Worm (Caenorhabditis elegans) whole organism, L4/young adult: ENCODE results near the gene kmo-2.
A peak's percentile ranks its signal among the peaks of the same experiment; 100 is the strongest.

ENCODE experiments used
- W03F9.2 ChIP-seq: fragments of 150-350 bp; optimal IDR thresholded peaks from 2 replicates; lab custom pipeline; 2014; ENCODE audit warnings: missing biosample characterization, missing genetic modification characterization
- dao-5 ChIP-seq: sonication (generic microtip); optimal IDR thresholded peaks from 2 replicates; lab custom pipeline; 2016; ENCODE audit warnings: missing genotype, missing genetic modification characterization, moderate library complexity, missing compliant biosample characterization
- him-1 ChIP-seq: sonication (generic microtip); optimal IDR thresholded peaks from 2 replicates; lab custom pipeline; 2016; ENCODE audit warnings: missing genotype, missing genetic modification reagents, missing genetic modification characterization, missing compliant biosample characterization

The kmo-2 gene

DNA sequence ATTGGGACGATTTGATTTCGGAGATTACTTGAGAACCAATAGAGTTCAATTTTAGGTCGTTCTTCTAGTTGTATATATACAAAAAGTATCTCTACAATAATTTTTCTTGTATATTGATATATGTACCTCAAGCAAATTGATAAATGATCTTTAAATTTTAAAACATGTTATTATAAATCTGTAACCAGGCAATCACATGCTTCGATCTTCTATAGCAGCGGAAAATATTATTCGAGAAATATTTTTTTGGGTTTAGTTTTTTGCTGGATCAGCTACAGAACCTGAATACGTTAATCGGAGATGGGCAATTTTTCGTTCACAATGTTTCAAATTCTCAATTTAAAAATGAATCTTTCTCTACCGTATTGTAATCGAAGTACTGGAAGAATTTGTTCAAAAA, 20.4 kb upstream of the kmo-2 start, which contains the start of gene R07B7.12:
R07B7.12 (plus strand) TSS at position 301 of the 400 bp plus-strand sequence.
- no peak for TF ChIP-seq W03F9.2
- no peak for TF ChIP-seq dao-5 (tag; lab: Kevin White, UChicago)

DNA sequence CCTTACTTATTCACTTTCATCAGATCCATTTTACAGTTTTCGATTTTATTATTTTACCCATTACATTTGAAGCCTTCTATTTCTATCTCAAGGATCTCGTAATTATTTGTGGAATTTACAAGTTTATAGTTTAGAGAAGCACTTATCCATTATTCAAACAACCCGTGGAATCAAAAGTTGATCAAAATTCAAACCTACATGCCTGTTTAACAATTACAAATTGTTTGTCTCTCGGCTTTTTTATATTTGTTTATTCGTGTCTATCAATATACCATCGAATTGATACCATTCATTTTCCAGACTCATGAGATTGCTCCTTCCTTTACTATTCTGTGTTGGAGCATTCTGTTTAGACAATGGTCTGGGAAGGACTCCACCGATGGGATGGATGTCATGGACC, 18.6 kb upstream of the kmo-2 start, which contains the start of gene gana-1:
gana-1 (plus strand) TSS at position 301 of the 400 bp plus-strand sequence.
- TF ChIP-seq W03F9.2: no peak
- TF ChIP-seq dao-5 (tag; lab: Kevin White, UChicago): no peak
- TF ChIP-seq him-1 (tag; lab: Kevin White, UChicago): no peak

DNA sequence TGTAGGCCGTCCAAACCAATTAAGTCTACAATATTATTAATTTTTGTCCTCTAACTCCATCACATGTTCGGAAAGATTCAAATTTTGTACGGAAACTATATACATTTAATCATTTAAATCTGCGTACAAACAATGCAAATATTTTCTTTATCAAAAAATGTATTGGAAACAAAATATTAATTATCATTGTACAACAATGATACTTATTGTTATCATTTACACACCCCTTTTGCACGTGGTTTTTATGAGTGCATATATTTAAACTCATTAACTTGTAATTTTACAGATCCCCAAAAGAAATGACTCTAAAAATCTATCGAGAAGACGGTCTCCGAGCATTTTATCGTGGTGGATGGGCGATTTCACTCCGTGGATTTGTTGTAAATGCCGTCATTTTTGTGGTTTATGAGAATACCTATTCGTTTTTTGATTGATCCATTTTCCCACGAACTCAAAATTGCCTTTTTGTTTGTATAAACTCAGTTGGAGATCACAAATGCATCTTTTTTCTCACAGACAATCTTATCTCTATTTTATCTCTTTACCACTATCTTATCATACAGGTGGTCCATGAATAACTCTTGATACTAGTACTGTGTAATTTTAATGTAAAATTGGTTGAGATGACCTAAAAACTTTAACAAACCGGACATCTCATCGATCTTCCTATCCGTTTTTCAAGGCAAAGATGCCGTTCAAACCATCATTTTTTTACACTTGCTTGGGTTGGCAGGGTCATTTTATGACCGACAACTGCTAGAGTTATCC, 17.7 kb upstream of the kmo-2 start:
- TF ChIP-seq W03F9.2: no peak
- no peak for TF ChIP-seq him-1 (tag; lab: Kevin White, UChicago)
- no peak for TF ChIP-seq dao-5 (tag; lab: Kevin White, UChicago)

DNA sequence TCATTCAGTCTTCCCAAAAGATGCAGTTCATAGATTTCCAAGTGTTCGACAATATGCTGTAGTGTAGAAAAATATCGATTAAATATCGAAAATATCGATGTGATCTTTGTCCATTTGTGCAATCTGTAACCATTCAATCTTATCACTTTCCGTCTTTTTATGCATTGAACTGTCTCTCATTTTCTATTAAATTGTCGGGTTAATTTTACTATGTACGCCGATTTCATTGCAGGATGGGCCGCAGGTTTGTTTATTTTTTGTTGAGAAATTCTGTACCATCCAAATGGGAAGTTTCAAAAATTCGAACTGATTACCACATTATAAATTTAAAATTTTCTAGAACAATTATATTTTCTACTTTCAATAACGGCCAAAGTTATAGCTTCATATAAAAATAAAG, 15.9 kb upstream of the kmo-2 start, which contains the start of gene R07B7.8:
R07B7.8 (minus strand) TSS at position 101 of the 400 bp plus-strand sequence.
- no peak for TF ChIP-seq him-1 (tag; lab: Kevin White, UChicago)
- no peak for TF ChIP-seq W03F9.2
- no peak for TF ChIP-seq dao-5 (tag; lab: Kevin White, UChicago)

DNA sequence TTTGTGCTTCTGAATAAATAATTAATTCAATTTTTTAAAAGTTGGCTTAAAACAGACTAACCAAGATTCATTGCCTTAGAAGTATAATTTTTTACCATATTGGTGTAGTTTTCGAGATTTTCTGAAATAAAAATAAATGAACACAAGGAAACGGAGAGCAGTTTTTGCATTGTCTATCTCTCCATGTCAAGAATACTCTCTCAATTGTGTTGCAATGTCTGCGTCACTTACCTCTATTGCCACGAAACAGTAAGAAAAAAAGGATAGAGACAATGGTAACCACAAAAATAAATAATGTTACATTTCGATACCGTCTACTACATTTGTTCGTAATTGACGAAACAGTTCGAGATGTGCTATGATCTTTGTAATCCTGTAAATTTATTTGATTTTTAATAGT, 14.6 kb upstream of the kmo-2 start, which contains the start of gene R07B7.10:
R07B7.10 (plus strand) TSS at position 285 of the 400 bp plus-strand sequence.
- TF ChIP-seq dao-5 (tag; lab: Kevin White, UChicago) (no peak), W03F9.2 (no peak), him-1 (tag; lab: Kevin White, UChicago) (no peak)

DNA sequence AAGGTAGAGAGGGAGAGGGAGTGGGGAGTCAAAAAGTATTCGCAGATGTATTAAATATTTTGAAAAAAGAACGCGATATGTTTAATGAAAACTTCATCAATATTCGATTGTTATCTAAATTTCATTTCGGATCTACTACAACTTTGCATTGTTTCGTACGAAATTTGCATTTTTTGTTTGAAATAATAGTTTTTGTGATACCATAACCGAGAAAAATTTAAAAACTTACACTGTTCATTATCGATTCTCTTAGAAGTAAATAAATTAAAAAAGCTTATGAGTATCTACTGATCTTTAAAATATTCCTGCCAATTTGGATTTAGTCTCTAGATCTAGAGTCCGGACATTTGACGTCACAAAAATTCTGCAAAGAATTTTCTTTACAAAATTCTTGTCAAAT, 11.9 kb upstream of the kmo-2 start, which contains the start of gene R07B7.9:
R07B7.9 (minus strand) TSS at position 101 of the 400 bp plus-strand sequence.
- TF ChIP-seq W03F9.2: no peak
- no peak for TF ChIP-seq him-1 (tag; lab: Kevin White, UChicago)
- no peak for TF ChIP-seq dao-5 (tag; lab: Kevin White, UChicago)

DNA sequence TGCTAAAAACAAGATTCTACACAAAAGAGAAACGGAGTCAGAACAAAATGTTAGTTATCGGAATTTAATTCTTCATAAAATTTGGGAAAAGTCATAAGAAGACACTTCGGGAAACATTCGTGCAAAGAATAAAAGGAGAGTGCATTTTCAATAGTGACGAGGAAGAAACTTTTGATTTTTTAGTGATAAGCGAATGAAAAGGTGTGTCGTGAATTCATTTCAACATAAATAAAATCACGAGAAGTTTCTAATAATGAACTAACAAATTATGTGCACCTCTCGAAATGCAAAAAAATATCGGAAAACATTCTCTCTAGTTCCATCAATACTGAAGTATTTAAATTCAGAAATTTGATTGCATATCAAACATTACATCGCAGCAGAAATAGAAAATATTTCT, 7.6 kb upstream of the kmo-2 start:
- TF ChIP-seq W03F9.2: no peak
- no peak for TF ChIP-seq him-1 (tag; lab: Kevin White, UChicago)
- no peak for TF ChIP-seq dao-5 (tag; lab: Kevin White, UChicago)

DNA sequence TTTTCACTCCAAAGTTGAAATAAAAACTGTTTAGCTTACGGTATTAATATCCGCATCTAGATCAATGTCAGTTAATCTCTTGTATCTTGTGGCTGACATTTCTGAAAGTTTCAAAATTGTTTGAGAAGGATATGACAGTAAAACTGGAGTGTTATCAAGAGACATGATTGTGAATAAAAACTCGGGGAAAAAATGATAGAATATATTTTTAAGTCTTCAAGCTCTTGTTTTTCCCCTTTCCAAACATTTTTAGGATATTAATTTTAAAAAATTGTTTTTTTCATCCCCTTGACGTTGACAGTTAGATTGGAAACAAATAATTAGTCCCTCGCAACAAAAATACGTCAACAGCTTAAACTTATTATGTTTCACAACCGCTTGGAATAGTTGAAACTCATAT, 6.5 kb upstream of the kmo-2 start, which contains the start of gene R07B7.6:
R07B7.6 (minus strand) TSS at position 101 of the 400 bp plus-strand sequence.
- no peak for TF ChIP-seq dao-5 (tag; lab: Kevin White, UChicago)

DNA sequence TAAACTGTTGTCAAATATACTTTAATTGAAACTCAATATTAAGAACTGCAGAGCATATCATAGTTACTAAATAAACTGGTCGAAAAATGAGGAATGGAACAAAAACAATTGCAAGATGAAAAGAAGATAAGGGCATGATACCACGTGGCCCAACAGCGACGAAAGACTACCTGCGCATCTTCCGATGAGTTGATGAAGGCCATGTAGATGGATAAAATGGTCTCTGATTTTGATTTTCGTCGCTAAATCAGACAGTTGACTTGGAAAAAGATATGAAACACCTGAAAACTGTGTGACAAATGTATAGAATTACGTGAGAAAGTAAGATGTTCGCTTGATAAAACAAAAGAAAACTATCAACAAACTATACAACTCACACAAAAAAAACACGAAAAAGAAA, 3.1 kb upstream of the kmo-2 start:
- TF ChIP-seq W03F9.2 (no peak), him-1 (tag; lab: Kevin White, UChicago) (no peak)

DNA sequence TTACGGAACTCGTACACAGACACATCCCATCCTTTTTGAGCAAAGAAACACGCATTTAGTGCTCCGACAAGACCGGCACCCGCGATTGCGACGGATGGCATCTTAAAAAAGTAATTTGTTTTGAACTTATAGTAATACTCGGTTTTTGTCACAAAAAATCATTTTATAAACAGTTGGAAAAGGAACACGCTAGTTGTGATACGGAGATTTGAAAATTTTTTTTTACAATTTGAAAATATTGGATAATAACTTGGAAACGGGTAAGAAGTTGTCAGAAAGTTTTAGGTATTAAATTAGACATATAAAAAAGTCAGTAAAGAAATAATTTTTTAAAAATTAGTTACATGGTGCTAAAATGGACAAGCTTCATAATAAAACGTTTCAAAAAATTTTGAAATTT, 2.1 kb upstream of the kmo-2 start, which contains the start of gene kmo-1:
kmo-1 (minus strand) TSS at position 101 of the 400 bp plus-strand sequence.
- TF ChIP-seq him-1 (tag; lab: Kevin White, UChicago) (no peak), dao-5 (tag; lab: Kevin White, UChicago) (no peak), W03F9.2 (no peak)

DNA sequence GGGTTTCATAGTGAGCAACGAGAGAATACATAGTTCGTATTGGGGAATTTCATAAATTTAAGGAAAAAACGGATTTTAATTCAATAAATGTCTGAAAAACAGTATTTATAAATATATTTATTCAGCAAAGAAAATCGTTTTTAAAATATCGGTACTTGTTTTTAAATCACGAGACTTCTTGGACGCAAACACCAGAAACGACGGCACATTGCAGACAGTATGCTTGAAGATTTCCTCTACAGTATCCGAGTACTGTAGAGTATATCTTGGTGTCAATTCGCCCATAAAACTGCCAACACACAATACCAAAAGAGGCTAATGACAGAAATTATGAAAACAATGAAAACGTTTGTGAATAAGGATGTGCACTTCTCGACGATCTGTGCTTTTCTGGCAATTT, 2.5 kb downstream of the kmo-2 start:
- TF ChIP-seq W03F9.2 (peak; percentile 39), dao-5 (tag; lab: Kevin White, UChicago) (no peak), him-1 (tag; lab: Kevin White, UChicago) (no peak)

DNA sequence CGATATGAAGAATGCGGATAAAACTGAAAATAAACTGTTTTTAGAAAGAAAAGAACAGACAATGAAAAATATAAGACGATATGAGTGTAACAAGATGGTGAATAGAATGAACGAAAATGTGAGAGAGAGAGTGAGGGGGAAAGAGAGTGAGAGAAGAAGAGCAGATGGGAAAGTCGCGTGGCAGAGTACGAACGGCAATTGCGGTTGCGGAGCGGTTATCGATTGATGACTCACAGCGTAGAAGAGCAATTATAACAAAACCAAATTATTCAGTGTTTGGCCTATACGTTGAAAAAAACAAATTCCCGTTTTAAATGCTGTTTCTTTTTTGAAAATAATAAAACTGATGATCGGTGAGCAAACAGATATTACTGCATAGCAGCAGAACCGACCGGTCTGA, 3.0 kb downstream of the kmo-2 start, which contains the start of gene pqn-53:
pqn-53 (minus strand) TSS at position 23 of the 400 bp plus-strand sequence.
- TF ChIP-seq W03F9.2: no peak
- TF ChIP-seq him-1 (tag; lab: Kevin White, UChicago): no peak
- TF ChIP-seq dao-5 (tag; lab: Kevin White, UChicago): no peak

DNA sequence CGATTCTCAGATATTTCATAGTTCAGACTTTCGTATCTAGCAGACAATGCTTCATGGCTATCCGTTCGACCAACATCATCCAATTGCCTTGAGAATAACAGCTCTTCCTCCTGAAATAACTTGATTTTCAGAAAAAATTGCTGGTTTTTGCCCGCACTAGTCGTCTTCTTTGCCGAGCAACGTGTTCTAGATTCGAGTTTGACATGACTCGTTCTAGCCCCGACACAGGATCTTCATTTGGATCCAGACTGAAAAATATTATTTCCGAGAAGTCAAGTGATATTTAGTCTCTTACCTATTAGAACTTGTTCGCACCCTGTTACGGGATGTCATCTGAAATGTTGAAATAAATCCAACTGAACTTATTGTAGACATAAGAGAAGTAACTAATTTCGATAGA, 5.3 kb downstream of the kmo-2 start, which contains the start of gene clh-6:
clh-6 (minus strand) TSS at position 333 of the 400 bp plus-strand sequence.
- no peak for TF ChIP-seq dao-5 (tag; lab: Kevin White, UChicago)
- no peak for TF ChIP-seq W03F9.2

DNA sequence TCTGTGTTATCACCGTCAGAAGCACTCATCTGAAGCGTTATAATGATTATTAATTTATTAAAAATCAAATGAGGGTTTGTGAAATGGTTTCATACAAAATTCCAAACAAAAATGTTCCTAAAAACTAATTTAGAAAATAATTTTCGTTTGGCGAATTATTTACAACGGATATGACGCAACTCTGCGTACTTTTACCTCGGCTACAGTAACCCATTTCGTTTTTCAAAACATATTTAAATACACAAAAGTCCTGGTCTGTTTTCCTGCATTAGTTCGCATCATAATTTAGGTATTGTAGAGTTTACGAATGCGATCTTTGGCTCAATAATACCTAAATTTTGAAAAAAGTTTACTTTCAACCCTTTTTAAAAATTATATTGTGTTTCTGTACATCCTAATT, 8.6 kb downstream of the kmo-2 start, which contains the start of gene R07B7.2:
R07B7.2 (minus strand) TSS at position 35 of the 400 bp plus-strand sequence.
- TF ChIP-seq dao-5 (tag; lab: Kevin White, UChicago): no peak
- TF ChIP-seq him-1 (tag; lab: Kevin White, UChicago): no peak
- TF ChIP-seq W03F9.2: no peak
